Worm (Caenorhabditis elegans) whole organism, young adult: ENCODE measurements around the gene E_BE45912.2.

Experiments
- B0019.2 ChIP-seq: fragments of 200-800 bp; sonication (Bioruptor generic); conservative IDR thresholded peaks from 2 replicates; pipeline ENCODE4 v1.3.6; 2022; ENCODE audit warnings: missing genetic modification reagents, missing genetic modification characterization, missing compliant biosample characterization
- B0336.3 ChIP-seq: fragments of 200-800 bp; sonication (Bioruptor generic); IDR thresholded peaks from 2 replicates; pipeline ENCODE4 v1.3.6; 2022; ENCODE audit warnings: missing genetic modification characterization, missing compliant biosample characterization
- C06A6.2 ChIP-seq: fragments of 200-800 bp; sonication (Bioruptor generic); conservative IDR thresholded peaks from 2 replicates; pipeline ENCODE4 v1.3.6; 2022; ENCODE audit warnings: missing genetic modification characterization, missing compliant biosample characterization
- D2030.7 ChIP-seq: fragments of 200-800 bp; sonication (Bioruptor generic); IDR thresholded peaks from 2 replicates; pipeline ENCODE4 v1.3.6; 2022; ENCODE audit warnings: missing genetic modification reagents, missing genetic modification characterization, missing compliant biosample characterization
- F23B12.7 ChIP-seq: sonication (generic microtip); optimal IDR thresholded peaks from 2 replicates; lab custom pipeline; 2017; ENCODE audit warnings: missing genetic modification characterization, mild to moderate bottlenecking, missing compliant biosample characterization, antibody characterized with exemption, moderate library complexity; ENCODE audit not compliant: insufficient read depth
- F37B4.10 ChIP-seq: fragments of 200-800 bp; sonication (Bioruptor generic); IDR thresholded peaks from 2 replicates; pipeline ENCODE4 v1.3.6; 2022; ENCODE audit warnings: missing genetic modification characterization, missing compliant biosample characterization
- F49E8.2 ChIP-seq: sonication (generic microtip); optimal IDR thresholded peaks from 3 replicates; lab custom pipeline; 2017; ENCODE audit warnings: missing genetic modification characterization, mild to moderate bottlenecking, missing compliant biosample characterization, antibody characterized with exemption, moderate library complexity; ENCODE audit not compliant: insufficient read depth
- F57C9.4 ChIP-seq: sonication (generic microtip); optimal IDR thresholded peaks from 2 replicates; lab custom pipeline; 2017; ENCODE audit warnings: mild to moderate bottlenecking, missing genetic modification characterization, missing compliant biosample characterization
- K11D2.4 ChIP-seq: fragments of 200-800 bp; sonication (Bioruptor generic); IDR thresholded peaks from 2 replicates; pipeline ENCODE4 v1.3.6; 2022; ENCODE audit warnings: missing genetic modification reagents, missing genetic modification characterization, missing compliant biosample characterization
- Y79H2A.3 ChIP-seq: fragments of 200-800 bp; sonication (Bioruptor generic); conservative IDR thresholded peaks from 2 replicates; pipeline ENCODE4 v1.3.6; 2022; ENCODE audit warnings: missing genetic modification reagents, missing genetic modification characterization, missing compliant biosample characterization
- ama-1 ChIP-seq, 3 experiments: fragments of 150-350 bp in 1 of 3; sonication (generic microtip) in 2 of 3; optimal IDR thresholded peaks; 2 replicates each; lab custom pipeline; 2014 to 2018; ENCODE audit warnings: missing biosample characterization in 2 of 3, missing genetic modification characterization in 2 of 3, missing genetic modification reagents in 2 of 3
- atf-7 ChIP-seq: sonication (generic microtip); optimal IDR thresholded peaks from 2 replicates; lab custom pipeline; 2017; ENCODE audit warnings: mild to moderate bottlenecking, missing genetic modification characterization, missing compliant biosample characterization
- athp-1 ChIP-seq: sonication (generic microtip); optimal IDR thresholded peaks from 2 replicates; lab custom pipeline; 2017; ENCODE audit warnings: mild to moderate bottlenecking, missing genetic modification characterization, missing compliant biosample characterization
- cebp-2 ChIP-seq: fragments of 200-800 bp; sonication (Bioruptor generic); IDR thresholded peaks from 2 replicates; pipeline ENCODE4 v1.3.6; 2022; ENCODE audit warnings: missing genetic modification characterization, missing compliant biosample characterization
- ceh-27 ChIP-seq: fragments of 200-800 bp; sonication (Bioruptor generic); optimal IDR thresholded peaks from 2 replicates; lab custom pipeline; 2018; ENCODE audit warnings: mild to moderate bottlenecking, missing genetic modification characterization, moderate library complexity, missing compliant biosample characterization
- ceh-91 ChIP-seq: fragments of 200-800 bp; sonication (Bioruptor generic); IDR thresholded peaks from 2 replicates; pipeline ENCODE4 v1.3.6; 2022; ENCODE audit warnings: missing genetic modification reagents, missing genetic modification characterization, missing compliant biosample characterization
- chd-7 ChIP-seq: sonication (generic microtip); optimal IDR thresholded peaks from 2 replicates; lab custom pipeline; 2016; ENCODE audit warnings: mild to moderate bottlenecking, missing genetic modification characterization, moderate library complexity, missing compliant biosample characterization
- dox-1 ChIP-seq: fragments of 200-800 bp; sonication (Bioruptor generic); IDR thresholded peaks from 2 replicates; pipeline ENCODE4 v1.3.6; 2022; ENCODE audit warnings: missing genetic modification reagents, missing genetic modification characterization, missing compliant biosample characterization
- efl-1 ChIP-seq: fragments of 150-350 bp; optimal IDR thresholded peaks from 2 replicates; lab custom pipeline; 2014; ENCODE audit warnings: missing biosample characterization, missing genetic modification reagents, missing genetic modification characterization
- egl-18 ChIP-seq: fragments of 200-800 bp; sonication (Bioruptor generic); IDR thresholded peaks from 2 replicates; pipeline ENCODE4 v1.3.6; 2022; ENCODE audit warnings: missing genetic modification reagents, missing genetic modification characterization, missing compliant biosample characterization
- ekl-4 ChIP-seq: fragments of 200-800 bp; sonication (Bioruptor generic); IDR thresholded peaks from 2 replicates; pipeline ENCODE4 v1.3.6; 2022; ENCODE audit warnings: missing genetic modification reagents, missing genetic modification characterization, missing compliant biosample characterization
- fkh-3 ChIP-seq: sonication (generic microtip); optimal IDR thresholded peaks from 2 replicates; lab custom pipeline; 2016; ENCODE audit warnings: mild to moderate bottlenecking, missing genetic modification characterization, missing compliant biosample characterization
- gei-17 ChIP-seq: fragments of 200-800 bp; sonication (Bioruptor generic); optimal IDR thresholded peaks from 2 replicates; lab custom pipeline; 2018; ENCODE audit warnings: mild to moderate bottlenecking, missing genetic modification characterization, missing compliant biosample characterization
- hmg-1.2 ChIP-seq: fragments of 200-800 bp; sonication (Bioruptor generic); IDR thresholded peaks from 2 replicates; pipeline ENCODE4 v1.3.6; 2022; ENCODE audit warnings: missing genetic modification reagents, missing genetic modification characterization, missing compliant biosample characterization
- hsf-1 ChIP-seq: fragments of 200-800 bp; sonication (Bioruptor generic); IDR thresholded peaks from 2 replicates; pipeline ENCODE4 v1.3.6; 2022; ENCODE audit warnings: missing genetic modification reagents, missing genetic modification characterization, missing compliant biosample characterization
- lag-1 ChIP-seq: fragments of 200-800 bp; sonication (Bioruptor generic); IDR thresholded peaks from 2 replicates; pipeline ENCODE4 v1.3.6; 2022; ENCODE audit warnings: missing genetic modification reagents, missing genetic modification characterization, missing compliant biosample characterization
- lin-26 ChIP-seq: fragments of 200-800 bp; sonication (Bioruptor generic); IDR thresholded peaks from 2 replicates; pipeline ENCODE4 v1.3.6; 2022; ENCODE audit warnings: missing genetic modification reagents, missing genetic modification characterization, missing compliant biosample characterization
- lin-54 ChIP-seq: fragments of 200-800 bp; sonication (Bioruptor generic); optimal IDR thresholded peaks from 2 replicates; lab custom pipeline; 2018; ENCODE audit warnings: mild to moderate bottlenecking, missing genetic modification characterization, missing compliant biosample characterization
- lsl-1 ChIP-seq: fragments of 200-800 bp; sonication (Bioruptor generic); optimal IDR thresholded peaks from 2 replicates; lab custom pipeline; 2018; ENCODE audit warnings: mild to moderate bottlenecking, missing genetic modification characterization, moderate library complexity, missing compliant biosample characterization
- lsy-27 ChIP-seq: sonication (generic microtip); optimal IDR thresholded peaks from 2 replicates; lab custom pipeline; 2017; ENCODE audit warnings: missing genetic modification characterization, mild to moderate bottlenecking, missing compliant biosample characterization, antibody characterized with exemption, missing genotype, borderline replicate concordance; ENCODE audit not compliant: insufficient read depth
- madf-6 ChIP-seq: fragments of 200-800 bp; sonication (Bioruptor generic); IDR thresholded peaks from 2 replicates; pipeline ENCODE4 v1.3.6; 2022; ENCODE audit warnings: missing genetic modification reagents, missing genetic modification characterization, missing compliant biosample characterization
- madf-8 ChIP-seq: fragments of 200-800 bp; sonication (Bioruptor generic); conservative IDR thresholded peaks from 2 replicates; pipeline ENCODE4 v1.3.6; 2022; ENCODE audit warnings: missing genetic modification reagents, missing genetic modification characterization, missing compliant biosample characterization
- mcd-1 ChIP-seq: fragments of 200-800 bp; sonication (Bioruptor generic); IDR thresholded peaks from 2 replicates; pipeline ENCODE4 v1.3.6; 2022; ENCODE audit warnings: missing genetic modification reagents, missing genetic modification characterization, missing compliant biosample characterization
- mel-28 ChIP-seq: sonication (generic microtip); optimal IDR thresholded peaks from 2 replicates; lab custom pipeline; 2016; ENCODE audit warnings: borderline replicate concordance, mild to moderate bottlenecking, missing genetic modification characterization, missing compliant biosample characterization
- nfya-1 ChIP-seq: sonication (generic microtip); optimal IDR thresholded peaks from 2 replicates; lab custom pipeline; 2017; ENCODE audit warnings: antibody characterized with exemption, missing compliant biosample characterization, missing genetic modification characterization, borderline replicate concordance; ENCODE audit not compliant: insufficient read depth
- nfya-2 ChIP-seq: fragments of 200-800 bp; sonication (Bioruptor generic); IDR thresholded peaks from 2 replicates; pipeline ENCODE4 v1.3.6; 2022; ENCODE audit warnings: missing genetic modification reagents, missing genetic modification characterization, missing compliant biosample characterization
- nfyb-1 ChIP-seq: fragments of 200-800 bp; sonication (Bioruptor generic); IDR thresholded peaks from 2 replicates; pipeline ENCODE4 v1.3.6; 2022; ENCODE audit warnings: missing genetic modification reagents, missing genetic modification characterization, missing compliant biosample characterization
- nhr-80 ChIP-seq: sonication (generic microtip); optimal IDR thresholded peaks from 2 replicates; lab custom pipeline; 2016; ENCODE audit warnings: missing genetic modification characterization, missing compliant biosample characterization
- pbrm-1 ChIP-seq: fragments of 200-800 bp; sonication (Bioruptor generic); IDR thresholded peaks from 2 replicates; pipeline ENCODE4 v1.3.6; 2022; ENCODE audit warnings: missing genetic modification reagents, missing genetic modification characterization, missing compliant biosample characterization
- rcor-1 ChIP-seq: fragments of 200-800 bp; sonication (Bioruptor generic); IDR thresholded peaks from 2 replicates; pipeline ENCODE4 v1.3.6; 2022; ENCODE audit warnings: missing genetic modification reagents, missing genetic modification characterization, missing compliant biosample characterization
- repo-1 ChIP-seq: sonication (generic microtip); optimal IDR thresholded peaks from 2 replicates; lab custom pipeline; 2017; ENCODE audit warnings: mild to moderate bottlenecking, missing genetic modification characterization, missing compliant biosample characterization
- snpc-1.3 ChIP-seq: sonication (generic microtip); optimal IDR thresholded peaks from 2 replicates; lab custom pipeline; 2017; ENCODE audit warnings: missing genetic modification characterization, mild to moderate bottlenecking, missing compliant biosample characterization, antibody characterized with exemption, moderate library complexity, missing genotype, missing genetic modification reagents; ENCODE audit not compliant: insufficient read depth
- tbp1 ChIP-seq: fragments of 200-800 bp; sonication (Bioruptor generic); optimal IDR thresholded peaks from 2 replicates; lab custom pipeline; 2018; ENCODE audit warnings: mild to moderate bottlenecking, missing genetic modification characterization, missing compliant biosample characterization
- xnd-1 ChIP-seq: sonication (generic microtip); optimal IDR thresholded peaks from 2 replicates; lab custom pipeline; 2016; ENCODE audit warnings: missing genotype, missing genetic modification reagents, missing genetic modification characterization, missing compliant biosample characterization
- ztf-22 ChIP-seq: fragments of 200-800 bp; sonication (Bioruptor generic); optimal IDR thresholded peaks from 2 replicates; lab custom pipeline; 2018; ENCODE audit warnings: mild to moderate bottlenecking, missing genetic modification characterization, moderate library complexity, missing compliant biosample characterization
- ztf-25 ChIP-seq: fragments of 200-800 bp; sonication (Bioruptor generic); IDR thresholded peaks from 2 replicates; pipeline ENCODE4 v1.3.6; 2022; ENCODE audit warnings: missing genetic modification reagents, missing genetic modification characterization, missing compliant biosample characterization
- ztf-3 ChIP-seq: fragments of 200-800 bp; sonication (Bioruptor generic); optimal IDR thresholded peaks from 2 replicates; lab custom pipeline; 2018; ENCODE audit warnings: mild to moderate bottlenecking, missing genetic modification characterization, missing compliant biosample characterization

E_BE45912.2 gene

ce11 chrIII:1080536-1080935, 49.6 kb upstream of the E_BE45912.2 start, which contains the start of the genes rab-18 and kbp-4 (continued):
- TF ChIP-seq mcd-1 (GFP tag; lab: Robert Waterston, UW) (peak; percentile 99), K11D2.4 (GFP tag; lab: Robert Waterston, UW) (peak; percentile 87), C06A6.2 (GFP tag; lab: Robert Waterston, UW) (peak; percentile 69), ekl-4 (peak; percentile 94), egl-18 (no peak), rcor-1 (GFP tag; lab: Robert Waterston, UW) (peak; percentile 90), ceh-91 (GFP tag; lab: Robert Waterston, UW) (peak; percentile 91), nfya-2 (GFP tag; lab: Robert Waterston, UW) (no peak), D2030.7 (GFP tag; lab: Robert Waterston, UW) (peak; percentile 93), madf-6 (peak; percentile 94), gei-17 (no peak), nfya-1 (tag; lab: Kevin White, UChicago) (no peak), cebp-2 (no peak), nfyb-1 (GFP tag; lab: Robert Waterston, UW) (peak; percentile 88), efl-1 (GFP tag; lab: Kevin White, UChicago) (peak; percentile 97), F37B4.10 (GFP tag; lab: Robert Waterston, UW) (no peak), Y79H2A.3 (GFP tag; lab: Robert Waterston, UW) (peak; percentile 58; the same call in 1 of the 2 replicates), xnd-1 (tag; lab: Kevin White, UChicago) (peak; percentile 68), pbrm-1 (GFP tag; lab: Robert Waterston, UW) (peak; percentile 91), lag-1 (GFP tag; lab: Robert Waterston, UW) (no peak), F23B12.7 (tag; lab: Kevin White, UChicago) (peak; percentile 97), mel-28 (tag; lab: Kevin White, UChicago) (no peak), ztf-25 (GFP tag; lab: Robert Waterston, UW) (no peak), nhr-80 (tag; lab: Kevin White, UChicago) (peak; percentile 58), F57C9.4 (tag; lab: Kevin White, UChicago) (no peak), lsl-1 (GFP tag; lab: Kevin White, UChicago) (peak; percentile 78), ama-1 (optimal IDR thresholded peaks at IDR 0.05; lab: Kevin White, UChicago) (no peak), ama-1 (GFP tag; optimal IDR thresholded peaks at IDR 0.05; lab: Kevin White, UChicago) (no peak), repo-1 (tag; lab: Kevin White, UChicago) (peak; percentile 48), hmg-1.2 (GFP tag; lab: Robert Waterston, UW) (peak; percentile 71), atf-7 (tag; lab: Kevin White, UChicago) (peak; percentile 63), madf-8 (GFP tag; lab: Robert Waterston, UW) (peak; percentile 76), B0019.2 (GFP tag; lab: Robert Waterston, UW) (peak; percentile 81), lsy-27 (tag; lab: Kevin White, UChicago) (peak; percentile 3), chd-7 (tag; lab: Kevin White, UChicago) (no peak), F49E8.2 (tag; lab: Kevin White, UChicago) (peak; percentile 85), hsf-1 (GFP tag; lab: Robert Waterston, UW) (peak; percentile 74), dox-1 (GFP tag; lab: Robert Waterston, UW) (peak; percentile 96), ztf-3 (no peak), fkh-3 (tag; lab: Kevin White, UChicago) (no peak), athp-1 (tag; lab: Kevin White, UChicago) (peak; percentile 93), tbp1 (peak; percentile 74), ceh-27 (GFP tag; lab: Kevin White, UChicago) (peak; percentile 85), lin-26 (GFP tag; lab: Robert Waterston, UW) (no peak), lin-54 (GFP tag; lab: Kevin White, UChicago) (peak; percentile 98), snpc-1.3 (tag; lab: Kevin White, UChicago) (peak; percentile 90), B0336.3 (GFP tag; lab: Robert Waterston, UW) (peak; percentile 81), ztf-22 (GFP tag; lab: Kevin White, UChicago) (no peak)
